In genomic region chr3R:5086822-5087491, dm6 we compare ENCODE assay signal across 1 fruit fly cellular context.
TF ChIP-seq lines count a peak whose summit lies in the region.

corto (minus strand) TSS chr3R:5087072.

TF ChIP-seq in whole organism, embryonic, 481 proteins besides CTCF, POLR2A, EP300 and RAD21 (continued from another document):
- TF ChIP-seq dati (GFP tag; IDR thresholded peaks at IDR 0.05; lab: Robert Waterston, UW) (no peak), CG18764 (GFP tag; optimal IDR thresholded peaks at IDR 0.05; lab: Kevin White, UChicago) (no peak), Neu2 (GFP tag; optimal IDR thresholded peaks at IDR 0.05; lab: Kevin White, UChicago; ENCODE audit: borderline replicate concordance) (no peak), Hmx (GFP tag; optimal IDR thresholded peaks at IDR 0.05; lab: Kevin White, UChicago) (no peak), GATAe (GFP tag; conservative IDR thresholded peaks at IDR 0.05; lab: Robert Waterston, UW) (no peak), CG4617 (GFP tag; optimal IDR thresholded peaks at IDR 0.05; lab: Kevin White, UChicago; ENCODE audit: borderline replicate concordance) (no peak), slbo (GFP tag; IDR thresholded peaks at IDR 0.05; lab: Robert Waterston, UW) (no peak), nmo (GFP tag; optimal IDR thresholded peaks at IDR 0.05; lab: Kevin White, UChicago) (peak; percentile 20), ato (GFP tag; IDR thresholded peaks at IDR 0.05; lab: Robert Waterston, UW; ENCODE audit: partially characterized antibody) (no peak), emc (GFP tag; optimal IDR thresholded peaks at IDR 0.05; lab: Kevin White, UChicago) (no peak), ap (GFP tag; IDR thresholded peaks at IDR 0.05; lab: Robert Waterston, UW) (no peak), zfh1 (GFP tag; IDR thresholded peaks at IDR 0.05; lab: Robert Waterston, UW) (no peak), chm (GFP tag; IDR thresholded peaks at IDR 0.05; lab: Robert Waterston, UW) (no peak), eyg (GFP tag; optimal IDR thresholded peaks at IDR 0.05; lab: Kevin White, UChicago) (no peak), ase (GFP tag; IDR thresholded peaks at IDR 0.05; lab: Robert Waterston, UW) (no peak), da (GFP tag; optimal IDR thresholded peaks at IDR 0.05; lab: Kevin White, UChicago) (no peak), cato (GFP tag; optimal IDR thresholded peaks at IDR 0.05; lab: Kevin White, UChicago; ENCODE audit: borderline replicate concordance) (no peak), nerfin-2 (GFP tag; IDR thresholded peaks at IDR 0.05; lab: Robert Waterston, UW; ENCODE audit: partially characterized antibody) (no peak), Side (GFP tag; optimal IDR thresholded peaks at IDR 0.05; lab: Kevin White, UChicago) (no peak), slp2 (GFP tag; optimal IDR thresholded peaks at IDR 0.05; lab: Kevin White, UChicago) (no peak), CG4360 (GFP tag; IDR thresholded peaks at IDR 0.05; lab: Robert Waterston, UW) (no peak), CG2129 (GFP tag; IDR thresholded peaks at IDR 0.05; lab: Robert Waterston, UW; ENCODE audit: partially characterized antibody) (no peak), zen (tag; optimal IDR thresholded peaks at IDR 0.05; lab: Kevin White, UChicago) (peak; percentile 64), en (GFP tag; optimal IDR thresholded peaks at IDR 0.05; lab: Kevin White, UChicago) (no peak), Optix (GFP tag; IDR thresholded peaks at IDR 0.05; lab: Robert Waterston, UW) (no peak), twi (tag; optimal IDR thresholded peaks at IDR 0.05; lab: Kevin White, UChicago) (peak; percentile 16), Stat92E (GFP tag; optimal IDR thresholded peaks at IDR 0.05; lab: Kevin White, UChicago) (peak in 1 of 3 experiments; percentile 86), jumu (GFP tag; optimal IDR thresholded peaks at IDR 0.05; lab: Kevin White, UChicago) (no peak), cwo (GFP tag; optimal IDR thresholded peaks at IDR 0.05; lab: Kevin White, UChicago) (no peak), CG4854 (GFP tag; optimal IDR thresholded peaks at IDR 0.05; lab: Kevin White, UChicago) (no peak), Mrtf (GFP tag; IDR thresholded peaks at IDR 0.05; lab: Robert Waterston, UW) (no peak), Pdp1 (GFP tag; optimal IDR thresholded peaks at IDR 0.05; lab: Kevin White, UChicago) (peak in 1 of 2 experiments; percentile 72), Hsf (GFP tag; optimal IDR thresholded peaks at IDR 0.05; lab: Kevin White, UChicago) (no peak), kni (GFP tag; optimal IDR thresholded peaks at IDR 0.05; lab: Kevin White, UChicago) (peak; percentile 92), Hand (GFP tag; optimal IDR thresholded peaks at IDR 0.05; lab: Kevin White, UChicago) (peak; percentile 30), sens-2 (GFP tag; IDR thresholded peaks at IDR 0.05; lab: Robert Waterston, UW) (no peak), run (tag; optimal IDR thresholded peaks at IDR 0.05; lab: Kevin White, UChicago) (peak; percentile 8), CG6765 (GFP tag; optimal IDR thresholded peaks at IDR 0.05; lab: Kevin White, UChicago) (no peak), sc (optimal IDR thresholded peaks at IDR 0.05; lab: Kevin White, UChicago) (no peak), sc (GFP tag; optimal IDR thresholded peaks at IDR 0.05; lab: Kevin White, UChicago) (no peak), CG42726 (GFP tag; IDR thresholded peaks at IDR 0.05; lab: Robert Waterston, UW; ENCODE audit: partially characterized antibody) (no peak), CG13287 (GFP tag; IDR thresholded peaks at IDR 0.05; lab: Robert Waterston, UW; ENCODE audit: partially characterized antibody) (no peak), sd (tag; optimal IDR thresholded peaks at IDR 0.05; lab: Kevin White, UChicago) (peak; percentile 71), CG9437 (GFP tag; optimal IDR thresholded peaks at IDR 0.05; lab: Kevin White, UChicago) (peak; percentile 22), CG7745 (tag; optimal IDR thresholded peaks at IDR 0.05; lab: Kevin White, UChicago) (peak; percentile 11), CG10431 (GFP tag; optimal IDR thresholded peaks at IDR 0.05; lab: Kevin White, UChicago) (peak; percentile 39), NC2α (GFP tag; optimal IDR thresholded peaks at IDR 0.05; lab: Kevin White, UChicago) (no peak), CG10543 (GFP tag; optimal IDR thresholded peaks at IDR 0.05; lab: Kevin White, UChicago) (peak; percentile 68), CG34376 (GFP tag; optimal IDR thresholded peaks at IDR 0.05; lab: Kevin White, UChicago) (peak; percentile 67), cad (GFP tag; optimal IDR thresholded peaks at IDR 0.05; lab: Kevin White, UChicago) (peak; percentile 52), CG1792 (GFP tag; optimal IDR thresholded peaks at IDR 0.05; lab: Kevin White, UChicago) (no peak), CG12942 (GFP tag; optimal IDR thresholded peaks at IDR 0.05; lab: Kevin White, UChicago) (no peak), Jarid2 (GFP tag; optimal IDR thresholded peaks at IDR 0.05; lab: Kevin White, UChicago) (peak; percentile 98), Ada2b (GFP tag; IDR thresholded peaks at IDR 0.05; lab: Robert Waterston, UW) (no peak), btn (GFP tag; optimal IDR thresholded peaks at IDR 0.05; lab: Kevin White, UChicago) (no peak), z (GFP tag; IDR thresholded peaks at IDR 0.05; lab: Robert Waterston, UW) (no peak), klu (GFP tag; IDR thresholded peaks at IDR 0.05; lab: Robert Waterston, UW) (no peak), Taf1 (GFP tag; IDR thresholded peaks at IDR 0.05; lab: Robert Waterston, UW) (no peak), CG18599 (GFP tag; optimal IDR thresholded peaks at IDR 0.05; lab: Kevin White, UChicago) (peak; percentile 22), lab (GFP tag; optimal IDR thresholded peaks at IDR 0.05; lab: Kevin White, UChicago) (peak; percentile 18), pita (GFP tag; optimal IDR thresholded peaks at IDR 0.05; lab: Kevin White, UChicago) (no peak), CG1832 (GFP tag; optimal IDR thresholded peaks at IDR 0.05; lab: Kevin White, UChicago) (peak; percentile 79), CG2678 (tag; optimal IDR thresholded peaks at IDR 0.05; lab: Kevin White, UChicago) (peak; percentile 2), chinmo (GFP tag; IDR thresholded peaks at IDR 0.05; lab: Robert Waterston, UW; ENCODE audit: partially characterized antibody) (no peak), CG12071 (GFP tag; optimal IDR thresholded peaks at IDR 0.05; lab: Kevin White, UChicago) (peak; percentile 58), CG33213 (GFP tag; optimal IDR thresholded peaks at IDR 0.05; lab: Kevin White, UChicago) (no peak), Abd-B (GFP tag; optimal IDR thresholded peaks at IDR 0.05; lab: Kevin White, UChicago) (peak; percentile 67), CG12155 (GFP tag; optimal IDR thresholded peaks at IDR 0.05; lab: Kevin White, UChicago) (no peak), Hey (tag; optimal IDR thresholded peaks at IDR 0.05; lab: Kevin White, UChicago) (no peak), gsb (GFP tag; IDR thresholded peaks at IDR 0.05; lab: Robert Waterston, UW) (no peak), gro (GFP tag; optimal IDR thresholded peaks at IDR 0.05; lab: Kevin White, UChicago) (no peak), CG8924 (tag; optimal IDR thresholded peaks at IDR 0.05; lab: Kevin White, UChicago) (peak; percentile 56), CG6813 (GFP tag; optimal IDR thresholded peaks at IDR 0.05; lab: Kevin White, UChicago) (no peak), CG9817 (tag; optimal IDR thresholded peaks at IDR 0.05; lab: Kevin White, UChicago) (no peak), gsb-n (tag; optimal IDR thresholded peaks at IDR 0.05; lab: Kevin White, UChicago) (peak; percentile 73), CG34224 (GFP tag; IDR thresholded peaks at IDR 0.05; lab: Robert Waterston, UW; ENCODE audit: partially characterized antibody) (no peak), sqz (GFP tag; optimal IDR thresholded peaks at IDR 0.05; lab: Kevin White, UChicago) (peak; percentile 73), Awh (GFP tag; IDR thresholded peaks at IDR 0.05; lab: Robert Waterston, UW) (no peak)
